Worm (Caenorhabditis elegans) whole organism, L3 larva: Measurements from ENCODE around the gene Y39H10A.1.

Experiments used
- R02D3.7 ChIP-seq: fragments of 150-350 bp; optimal IDR thresholded peaks from 2 replicates; lab custom pipeline; 2014; ENCODE audit warnings: missing biosample characterization, missing genetic modification characterization
- egl-27 ChIP-seq: sonication (generic microtip); optimal IDR thresholded peaks from 4 replicates; lab custom pipeline; 2017; ENCODE audit warnings: missing biosample characterization, missing genetic modification reagents, missing genetic modification characterization

- TF ChIP-seq R02D3.7 (tag; lab: Kevin White, UChicago) (no peak), egl-27 (tag; lab: Kevin White, UChicago) (no peak)
Measured at ce11 chrV:3790424-3790823, 23.4 kb downstream of the Y39H10A.1 start.
